Fruit fly (Drosophila melanogaster) whole organism, embryonic: Measurements from ENCODE around the gene CG43902.

ENCODE experiments used
- CG10366 ChIP-seq: fragments of 200-800 bp; sonication (Bioruptor generic); IDR thresholded peaks from 2 replicates; pipeline ENCODE4 v1.3.6; 2022; ENCODE audit warnings: missing biosample characterization, missing genetic modification characterization
- CG11093 ChIP-seq: fragments of 200-800 bp; sonication (Bioruptor generic); IDR thresholded peaks from 3 replicates; pipeline ENCODE4 v1.3.6; 2022; ENCODE audit warnings: missing biosample characterization, missing genetic modification characterization
- CG11247 ChIP-seq: fragments of 200-800 bp; sonication (Bioruptor generic); IDR thresholded peaks from 2 replicates; pipeline ENCODE4 v1.3.6; 2022; ENCODE audit warnings: missing biosample characterization, missing genetic modification characterization
- CG12299 ChIP-seq: fragments of 200-800 bp; sonication (Bioruptor generic); optimal IDR thresholded peaks from 2 replicates; lab custom pipeline; 2018; ENCODE audit warnings: missing biosample characterization, mild to moderate bottlenecking, missing genetic modification characterization
- CG13775 ChIP-seq: fragments of 200-800 bp; sonication (Bioruptor generic); optimal IDR thresholded peaks from 3 replicates; lab custom pipeline; 2017; ENCODE audit warnings: missing biosample characterization, mild to moderate bottlenecking, missing genetic modification characterization
- CG14441 ChIP-seq: fragments of 200-800 bp; sonication (Bioruptor generic); IDR thresholded peaks from 2 replicates; pipeline ENCODE4 v1.3.6; 2022; ENCODE audit warnings: missing biosample characterization, missing genetic modification characterization
- CG15601 ChIP-seq: fragments of 200-800 bp; sonication (Bioruptor generic); optimal IDR thresholded peaks from 3 replicates; lab custom pipeline; 2019; ENCODE audit warnings: missing biosample characterization, mild to moderate bottlenecking, missing genetic modification characterization, moderate library complexity
- CG1603 ChIP-seq: fragments of 200-800 bp; sonication (Bioruptor generic); optimal IDR thresholded peaks from 2 replicates; lab custom pipeline; 2019; ENCODE audit warnings: missing biosample characterization, mild to moderate bottlenecking, missing genetic modification characterization, moderate library complexity
- CG17359 ChIP-seq: fragments of 200-800 bp; sonication (Bioruptor generic); optimal IDR thresholded peaks from 3 replicates; lab custom pipeline; 2018; ENCODE audit warnings: missing biosample characterization, mild to moderate bottlenecking, missing genetic modification characterization, moderate library complexity
- CG17568 ChIP-seq: fragments of 200-800 bp; sonication (Bioruptor generic); optimal IDR thresholded peaks from 2 replicates; lab custom pipeline; 2018; ENCODE audit warnings: missing biosample characterization, mild to moderate bottlenecking, missing genetic modification characterization, moderate library complexity
- CG17612 ChIP-seq: fragments of 200-800 bp; sonication (Bioruptor generic); IDR thresholded peaks from 2 replicates; pipeline ENCODE4 v1.3.6; 2022; ENCODE audit warnings: missing biosample characterization, missing genetic modification characterization
- CG3726 ChIP-seq: fragments of 200-800 bp; sonication (Bioruptor generic); IDR thresholded peaks from 3 replicates; pipeline ENCODE4, ENCODE4 v1.3.6; 2022; ENCODE audit warnings: missing biosample characterization, missing genetic modification characterization
- CG4617 ChIP-seq: fragments of 200-800 bp; sonication (Bioruptor generic); optimal IDR thresholded peaks from 3 replicates; lab custom pipeline; 2016; ENCODE audit warnings: missing biosample characterization, missing genetic modification characterization, borderline replicate concordance
- CG4854 ChIP-seq: fragments of 200-800 bp; sonication (Bioruptor generic); optimal IDR thresholded peaks from 2 replicates; lab custom pipeline; 2016; ENCODE audit warnings: missing biosample characterization, missing genetic modification characterization, inconsistent platforms
- CG5180 ChIP-seq: fragments of 200-800 bp; sonication (Bioruptor generic); optimal IDR thresholded peaks from 3 replicates; lab custom pipeline; 2017; ENCODE audit warnings: missing biosample characterization, missing genetic modification characterization, mild to moderate bottlenecking, moderate library complexity, missing genetic modification reagents
- D19B ChIP-seq: fragments of 200-800 bp; sonication (Bioruptor generic); optimal IDR thresholded peaks from 2 replicates; lab custom pipeline; 2017; ENCODE audit warnings: missing biosample characterization, mild to moderate bottlenecking, missing genetic modification characterization
- Elba2 ChIP-seq: fragments of 200-800 bp; sonication (Bioruptor generic); optimal IDR thresholded peaks from 3 replicates; lab custom pipeline; 2016; ENCODE audit warnings: missing biosample characterization, missing genetic modification characterization
- Fer1 ChIP-seq: fragments of 200-800 bp; sonication (Bioruptor generic); optimal IDR thresholded peaks from 2 replicates; lab custom pipeline; 2017; ENCODE audit warnings: missing biosample characterization, mild to moderate bottlenecking, missing genetic modification characterization
- HLH3B ChIP-seq: fragments of 200-800 bp; sonication (Bioruptor generic); IDR thresholded peaks from 2 replicates; pipeline ENCODE4 v1.3.6; 2022; ENCODE audit warnings: missing biosample characterization, missing genetic modification characterization
- HLH54F ChIP-seq: fragments of 200-800 bp; sonication (Bioruptor generic); optimal IDR thresholded peaks from 3 replicates; lab custom pipeline; 2016; ENCODE audit warnings: missing biosample characterization, missing genetic modification characterization
- HmgD ChIP-seq: fragments of 200-800 bp; sonication (Bioruptor generic); optimal IDR thresholded peaks from 3 replicates; lab custom pipeline; 2016; ENCODE audit warnings: missing biosample characterization, missing genetic modification characterization
- Max ChIP-seq: fragments of 200-800 bp; sonication (Bioruptor generic); optimal IDR thresholded peaks from 2 replicates; lab custom pipeline; 2016; ENCODE audit warnings: missing biosample characterization, mild to moderate bottlenecking, missing genetic modification characterization
- Mrtf ChIP-seq: fragments of 200-800 bp; sonication (Bioruptor generic); IDR thresholded peaks from 3 replicates; pipeline ENCODE4 v1.3.6; 2022; ENCODE audit warnings: missing biosample characterization, missing genetic modification characterization
- NC2α ChIP-seq: fragments of 200-800 bp; sonication (Bioruptor generic); optimal IDR thresholded peaks from 2 replicates; lab custom pipeline; 2016; ENCODE audit warnings: missing biosample characterization, missing genetic modification characterization
- Oli ChIP-seq: fragments of 200-800 bp; sonication (Bioruptor generic); optimal IDR thresholded peaks from 2 replicates; lab custom pipeline; 2018; ENCODE audit warnings: missing biosample characterization, mild to moderate bottlenecking, missing genetic modification characterization, moderate library complexity
- Scr ChIP-seq: fragments of 200-800 bp; sonication (Bioruptor generic); IDR thresholded peaks from 2 replicates; pipeline ENCODE4 v1.3.6; 2022; ENCODE audit warnings: missing biosample characterization, missing genetic modification characterization; ENCODE audit not compliant: partially characterized antibody
- Sox100B ChIP-seq: fragments of 200-800 bp; sonication (Bioruptor generic); optimal IDR thresholded peaks from 3 replicates; lab custom pipeline; 2018; ENCODE audit warnings: missing biosample characterization, mild to moderate bottlenecking, missing genetic modification characterization
- Tbp ChIP-seq: fragments of >200 bp; optimal IDR thresholded peaks from 2 replicates; lab custom pipeline; 2018; ENCODE audit warnings: missing biosample characterization, missing genetic modification characterization
- Usf ChIP-seq: fragments of 200-800 bp; sonication (Bioruptor generic); optimal IDR thresholded peaks from 2 replicates; lab custom pipeline; 2017; ENCODE audit warnings: missing genotype, missing biosample characterization, missing genetic modification characterization
- ase ChIP-seq: fragments of 200-800 bp; sonication (Bioruptor generic); IDR thresholded peaks from 3 replicates; pipeline ENCODE4 v1.3.6; 2022; ENCODE audit warnings: missing biosample characterization, missing genetic modification characterization
- bsh ChIP-seq, 2 experiments: fragments of 200-800 bp; sonication (Bioruptor generic); optimal IDR thresholded peaks; 2 replicates each; lab custom pipeline; 2017 to 2018; ENCODE audit warnings: mild to moderate bottlenecking in 2 of 2, missing biosample characterization in 2 of 2, missing genetic modification characterization in 2 of 2, moderate library complexity in 1 of 2
- dimm ChIP-seq: fragments of 200-800 bp; sonication (Bioruptor generic); IDR thresholded peaks from 2 replicates; pipeline ENCODE4 v1.3.6; 2022; ENCODE audit warnings: missing biosample characterization, missing genetic modification characterization
- dm ChIP-seq: fragments of 200-800 bp; sonication (Bioruptor generic); optimal IDR thresholded peaks from 3 replicates; lab custom pipeline; 2016; ENCODE audit warnings: missing biosample characterization, missing genetic modification characterization
- dmrt99B ChIP-seq: fragments of 200-800 bp; sonication (Bioruptor generic); optimal IDR thresholded peaks from 2 replicates; lab custom pipeline; 2018; ENCODE audit warnings: missing biosample characterization, mild to moderate bottlenecking, missing genetic modification characterization, moderate library complexity
- dysf ChIP-seq: fragments of 200-800 bp; sonication (Bioruptor generic); IDR thresholded peaks from 3 replicates; pipeline ENCODE4 v1.3.6; 2022; ENCODE audit warnings: missing biosample characterization, missing genetic modification characterization
- esg ChIP-seq: fragments of 200-800 bp; sonication (Bioruptor generic); conservative IDR thresholded peaks from 2 replicates; pipeline ENCODE4 v1.3.6; 2022; ENCODE audit warnings: missing biosample characterization, missing genetic modification characterization
- fd3F ChIP-seq: fragments of 200-800 bp; sonication (Bioruptor generic); optimal IDR thresholded peaks from 2 replicates; lab custom pipeline; 2018; ENCODE audit warnings: missing biosample characterization, mild to moderate bottlenecking, missing genetic modification characterization, moderate library complexity
- hkb ChIP-seq, 2 experiments: fragments of 200-800 bp in 1 of 2; fragments of >200 bp in 1 of 2; sonication (Bioruptor generic) in 1 of 2; IDR thresholded peaks in 1 of 2; optimal IDR thresholded peaks in 1 of 2; 2 replicates each; pipeline versions ENCODE4 v1.3.6 to Lab custom; 2017 to 2022; ENCODE audit warnings: missing biosample characterization in 1 of 2, missing genetic modification characterization in 1 of 2
- hth ChIP-seq: fragments of >200 bp; optimal IDR thresholded peaks from 2 replicates; lab custom pipeline; 2017; ENCODE audit warnings: inconsistent platforms
- kay ChIP-seq: fragments of 200-800 bp; sonication (Bioruptor generic); optimal IDR thresholded peaks from 2 replicates; lab custom pipeline; 2016; ENCODE audit warnings: missing biosample characterization, missing genetic modification characterization
- lab ChIP-seq: fragments of 200-800 bp; sonication (Bioruptor generic); optimal IDR thresholded peaks from 3 replicates; lab custom pipeline; 2017; ENCODE audit warnings: missing biosample characterization, missing genetic modification characterization, mild to moderate bottlenecking, moderate library complexity, missing genetic modification reagents
- lmd ChIP-seq: fragments of 200-800 bp; sonication (Bioruptor generic); IDR thresholded peaks from 2 replicates; pipeline ENCODE4 v1.3.6; 2022; ENCODE audit warnings: missing biosample characterization, missing genetic modification characterization
- nerfin-2 ChIP-seq: fragments of 200-800 bp; sonication (Bioruptor generic); IDR thresholded peaks from 2 replicates; pipeline ENCODE4 v1.3.6; 2022; ENCODE audit warnings: missing biosample characterization, missing genetic modification characterization; ENCODE audit not compliant: partially characterized antibody
- row ChIP-seq: fragments of 200-800 bp; sonication (Bioruptor generic); IDR thresholded peaks from 3 replicates; pipeline ENCODE4 v1.3.6; 2022; ENCODE audit warnings: missing biosample characterization, missing genetic modification characterization
- run ChIP-seq: fragments of 200-800 bp; sonication (Bioruptor generic); optimal IDR thresholded peaks from 3 replicates; lab custom pipeline; 2018; ENCODE audit warnings: missing biosample characterization, mild to moderate bottlenecking, missing genetic modification characterization
- sens ChIP-seq: fragments of 200-800 bp; sonication (Bioruptor generic); peaks from one replicate; lab custom pipeline; 2016; ENCODE audit warnings: missing biosample characterization, missing genetic modification characterization
- shn ChIP-seq: fragments of 200-800 bp; sonication (Bioruptor generic); optimal IDR thresholded peaks from 3 replicates; lab custom pipeline; 2016; ENCODE audit warnings: missing biosample characterization, missing genetic modification characterization
- sisA ChIP-seq: fragments of 200-800 bp; sonication (Bioruptor generic); IDR thresholded peaks from 2 replicates; pipeline ENCODE4 v1.3.6; 2022; ENCODE audit warnings: missing biosample characterization, missing genetic modification characterization
- sob ChIP-seq: fragments of 200-800 bp; sonication (Bioruptor generic); IDR thresholded peaks from 2 replicates; pipeline ENCODE4 v1.3.6; 2022; ENCODE audit warnings: missing biosample characterization, missing genetic modification characterization
- trem ChIP-seq: fragments of 200-800 bp; optimal IDR thresholded peaks from 3 replicates; lab custom pipeline; 2019; ENCODE audit warnings: missing biosample characterization, mild to moderate bottlenecking, missing genetic modification characterization, moderate library complexity
- usp ChIP-seq: fragments of >200 bp; optimal IDR thresholded peaks from 2 replicates; lab custom pipeline; 2017; ENCODE audit warnings: missing biosample characterization, missing genetic modification characterization

Gene CG43902

dm6 chrX:10233065-10233464, 74.8 kb downstream of the CG43902 start, which contains the start of gene CG2961 (continued):
- peak; percentile 43 for TF ChIP-seq Sox100B (GFP tag; lab: Kevin White, UChicago)
- no peak; the same call in 1 of the 2 replicates for TF ChIP-seq sisA (GFP tag; lab: Robert Waterston, UW)
- 0 out of 3 replicates have a peak, but pooled peaks have one; percentile 25 for TF ChIP-seq Mrtf (GFP tag; lab: Robert Waterston, UW)
- no peak for TF ChIP-seq hth (lab: Kevin White, UChicago)
- TF ChIP-seq dimm (GFP tag; lab: Robert Waterston, UW): no peak
- TF ChIP-seq CG17359 (tag; lab: Kevin White, UChicago): peak; percentile 45
- 0 out of 2 replicates have a peak, but pooled peaks have one; percentile 30 for TF ChIP-seq CG14441 (GFP tag; lab: Robert Waterston, UW)
- no peak for TF ChIP-seq Scr (GFP tag; lab: Robert Waterston, UW)
- no peak for TF ChIP-seq trem
- TF ChIP-seq dm (GFP tag; lab: Kevin White, UChicago): no peak
- TF ChIP-seq lmd (GFP tag; lab: Robert Waterston, UW): peak; percentile 14; the same call in 1 of the 2 replicates
- TF ChIP-seq ase (GFP tag; lab: Robert Waterston, UW): 0 out of 3 replicates have a peak, but pooled peaks have one; percentile 8
- TF ChIP-seq bsh (GFP tag; optimal IDR thresholded peaks at IDR 0.05; lab: Kevin White, UChicago): peak in 1 of 2 experiments; percentile 50
- TF ChIP-seq dmrt99B: peak; percentile 63
- peak; percentile 21 for TF ChIP-seq CG1603 (tag; lab: Kevin White, UChicago)
- no peak for TF ChIP-seq usp (GFP tag; lab: Kevin White, UChicago)
- no peak for TF ChIP-seq lab (GFP tag; lab: Kevin White, UChicago)
- TF ChIP-seq CG17612: peak; percentile 26; the same call in 1 of the 2 replicates
- TF ChIP-seq dysf (GFP tag; lab: Robert Waterston, UW): peak; percentile 47
- 0 out of 2 replicates have a peak, but pooled peaks have one; percentile 22 for TF ChIP-seq HLH3B (GFP tag; lab: Robert Waterston, UW)
- no peak for TF ChIP-seq CG11247 (GFP tag; lab: Robert Waterston, UW)
- no peak for TF ChIP-seq sob
- TF ChIP-seq Oli (tag; lab: Kevin White, UChicago): peak; percentile 47
- TF ChIP-seq NC2α (GFP tag; lab: Kevin White, UChicago): no peak
- no peak for TF ChIP-seq CG15601
- no peak for TF ChIP-seq Tbp (GFP tag; lab: Kevin White, UChicago)
- no peak for TF ChIP-seq D19B (GFP tag; lab: Kevin White, UChicago)
- TF ChIP-seq CG10366 (GFP tag; lab: Robert Waterston, UW): no peak; the same call in 1 of the 2 replicates
- peak; percentile 5 for TF ChIP-seq Fer1 (GFP tag; lab: Kevin White, UChicago)
- peak; percentile 10 for TF ChIP-seq CG5180
- no peak for TF ChIP-seq run (tag; lab: Kevin White, UChicago)
- TF ChIP-seq row: peak; percentile 57
- TF ChIP-seq sens (GFP tag; lab: Kevin White, UChicago): peak; percentile 83
- TF ChIP-seq shn (GFP tag; lab: Kevin White, UChicago): no peak
- peak; percentile 43 for TF ChIP-seq esg (GFP tag; lab: Robert Waterston, UW)
- no peak for TF ChIP-seq kay (GFP tag; lab: Kevin White, UChicago)
- TF ChIP-seq CG12299 (tag; lab: Kevin White, UChicago): no peak
- TF ChIP-seq HLH54F: no peak
- no peak for TF ChIP-seq CG4617 (GFP tag; lab: Kevin White, UChicago)
- TF ChIP-seq CG4854 (GFP tag; lab: Kevin White, UChicago): no peak
- no peak for TF ChIP-seq Max (GFP tag; lab: Kevin White, UChicago)
- TF ChIP-seq Elba2 (GFP tag; lab: Kevin White, UChicago): no peak
- no peak for TF ChIP-seq CG17568
- TF ChIP-seq fd3F (GFP tag; lab: Kevin White, UChicago): no peak
- TF ChIP-seq CG3726: no peak
- TF ChIP-seq HmgD (GFP tag; lab: Kevin White, UChicago): no peak
- no peak for TF ChIP-seq CG13775 (GFP tag; lab: Kevin White, UChicago)
- no peak for TF ChIP-seq nerfin-2
- TF ChIP-seq CG11093 (GFP tag; lab: Robert Waterston, UW): no peak; the same call in 2 of the 3 replicates
- no peak for TF ChIP-seq hkb (optimal IDR thresholded peaks at IDR 0.05; lab: Kevin White, UChicago)
- no peak for TF ChIP-seq hkb (GFP tag; IDR thresholded peaks at IDR 0.05; lab: Robert Waterston, UW)
- no peak for TF ChIP-seq Usf
